Fruit fly (Drosophila melanogaster) Kc167 (cell line): ENCODE results near the gene Acp24A4.

ENCODE experiments used
- Myc ChIP-seq: fragments of >200 bp; optimal IDR thresholded peaks from 2 replicates; lab custom pipeline; 2017; ENCODE audit warnings: missing external identifiers
- Sin3A ChIP-seq: fragments of >200 bp; optimal IDR thresholded peaks from 2 replicates; lab custom pipeline; 2018; ENCODE audit warnings: missing external identifiers
- psq ChIP-seq: fragments of >200 bp; optimal IDR thresholded peaks from 2 replicates; lab custom pipeline; 2017; ENCODE audit warnings: missing external identifiers
- ttk ChIP-seq: sonication (Bioruptor generic); optimal IDR thresholded peaks from 2 replicates; lab custom pipeline; 2017; ENCODE audit warnings: missing external identifiers

dm6 chr2L:3645339-3645738 is 48.4 kb downstream of the Acp24A4 start:
- TF ChIP-seq Sin3A, result no peak
- no peak for TF ChIP-seq Myc (lab: Kevin White, UChicago)
- no peak for TF ChIP-seq ttk (lab: Kevin White, UChicago)
- TF ChIP-seq psq (lab: Kevin White, UChicago), result no peak
